Worm (Caenorhabditis elegans): ENCODE results near the gene cal-5.

ce11 chrX:5116180-5116579, 38.4 kb upstream of the cal-5 start:
- TF ChIP-seq Y55F3AM.14 (GFP tag; optimal IDR thresholded peaks at IDR 0.05) = no peak
- no peak for TF ChIP-seq R02D3.7 (tag; optimal IDR thresholded peaks at IDR 0.05)
- no peak for TF ChIP-seq nhr-10 (tag; optimal IDR thresholded peaks at IDR 0.05)
- no peak for TF ChIP-seq unc-62 (GFP tag; optimal IDR thresholded peaks at IDR 0.05)
